Worm (Caenorhabditis elegans) whole organism, L3 larva: ENCODE measurements around the gene unc-77.

Experiments used
- R02D3.7 ChIP-seq: fragments of 150-350 bp; optimal IDR thresholded peaks from 2 replicates; lab custom pipeline; 2014; ENCODE audit warnings: missing biosample characterization, missing genetic modification characterization
- aly-2 ChIP-seq: fragments of 150-350 bp; optimal IDR thresholded peaks from 2 replicates; lab custom pipeline; 2014; ENCODE audit warnings: missing biosample characterization, missing genetic modification characterization
- ama-1 ChIP-seq: fragments of 150-350 bp; optimal IDR thresholded peaks from 2 replicates; lab custom pipeline; 2018
- ceh-16 ChIP-seq: sonication (generic microtip); optimal IDR thresholded peaks from 2 replicates; lab custom pipeline; 2017; ENCODE audit warnings: missing biosample characterization, missing genetic modification characterization
- ceh-28 ChIP-seq: fragments of 150-350 bp; optimal IDR thresholded peaks from 2 replicates; lab custom pipeline; 2014; ENCODE audit warnings: missing biosample characterization, missing genetic modification reagents, missing genetic modification characterization
- ceh-9 ChIP-seq: sonication (generic microtip); optimal IDR thresholded peaks from 2 replicates; lab custom pipeline; 2018; ENCODE audit warnings: missing biosample characterization, missing genetic modification characterization
- egl-27 ChIP-seq: sonication (generic microtip); optimal IDR thresholded peaks from 4 replicates; lab custom pipeline; 2017; ENCODE audit warnings: missing biosample characterization, missing genetic modification reagents, missing genetic modification characterization
- egl-5 ChIP-seq: fragments of 150-350 bp; optimal IDR thresholded peaks from 2 replicates; lab custom pipeline; 2017; ENCODE audit warnings: missing biosample characterization, missing genetic modification reagents, missing genetic modification characterization, inconsistent platforms
- elt-3 ChIP-seq, 3 experiments: fragments of 150-350 bp in 1 of 3; sonication (generic microtip) in 2 of 3; optimal IDR thresholded peaks; 2 replicates in 2 of 3; 4 replicates in 1 of 3; lab custom pipeline; 2014 to 2017; ENCODE audit warnings: missing biosample characterization in 3 of 3, missing genetic modification characterization in 3 of 3
- fkh-10 ChIP-seq: sonication (generic microtip); optimal IDR thresholded peaks from 2 replicates; lab custom pipeline; 2017; ENCODE audit warnings: missing biosample characterization, missing genetic modification reagents, missing genetic modification characterization
- fkh-2 ChIP-seq: fragments of 150-350 bp; optimal IDR thresholded peaks from 2 replicates; lab custom pipeline; 2014; ENCODE audit warnings: missing biosample characterization, missing genetic modification reagents, missing genetic modification characterization
- fos-1 ChIP-seq: fragments of 150-350 bp; optimal IDR thresholded peaks from 2 replicates; lab custom pipeline; 2014; ENCODE audit warnings: missing biosample characterization, missing genetic modification characterization
- jun-1 ChIP-seq: fragments of 150-350 bp; optimal IDR thresholded peaks from 2 replicates; lab custom pipeline; 2014; ENCODE audit warnings: missing biosample characterization, missing genetic modification reagents, missing genetic modification characterization
- lin-15B ChIP-seq: fragments of 150-350 bp; optimal IDR thresholded peaks from 2 replicates; lab custom pipeline; 2014; ENCODE audit warnings: missing biosample characterization, missing genetic modification characterization
- lin-39 ChIP-seq: fragments of 150-350 bp; optimal IDR thresholded peaks from 2 replicates; lab custom pipeline; 2018; ENCODE audit warnings: missing biosample characterization, missing genetic modification reagents, missing genetic modification characterization
- lsy-12 ChIP-seq: sonication (generic microtip); optimal IDR thresholded peaks from 2 replicates; lab custom pipeline; 2016; ENCODE audit warnings: mild to moderate bottlenecking, missing genetic modification characterization, missing compliant biosample characterization
- mml-1 ChIP-seq: fragments of 150-350 bp; sonication (generic microtip); optimal IDR thresholded peaks from 3 replicates; lab custom pipeline; 2014; ENCODE audit warnings: missing biosample characterization, missing genetic modification characterization
- nfya-1 ChIP-seq: sonication (generic microtip); optimal IDR thresholded peaks from 2 replicates; lab custom pipeline; 2017; ENCODE audit warnings: missing genetic modification characterization, mild to moderate bottlenecking, missing compliant biosample characterization, antibody characterized with exemption, moderate library complexity; ENCODE audit not compliant: insufficient read depth
- nhr-12 ChIP-seq: fragments of 150-350 bp; optimal IDR thresholded peaks from 2 replicates; lab custom pipeline; 2014; ENCODE audit warnings: missing biosample characterization, missing genetic modification characterization
- nhr-23 ChIP-seq: fragments of 150-350 bp; optimal IDR thresholded peaks from 2 replicates; lab custom pipeline; 2014; ENCODE audit warnings: missing biosample characterization, missing genetic modification reagents, missing genetic modification characterization
- nhr-237 ChIP-seq: fragments of 150-350 bp; optimal IDR thresholded peaks from 2 replicates; lab custom pipeline; 2014; ENCODE audit warnings: missing biosample characterization, missing genetic modification characterization
- nhr-25 ChIP-seq: sonication (generic microtip); optimal IDR thresholded peaks from 2 replicates; lab custom pipeline; 2017; ENCODE audit warnings: missing biosample characterization, missing genetic modification characterization
- nhr-28 ChIP-seq: fragments of 150-350 bp; optimal IDR thresholded peaks from 2 replicates; lab custom pipeline; 2014; ENCODE audit warnings: missing biosample characterization, missing genetic modification characterization
- nhr-43 ChIP-seq: sonication (generic microtip); optimal IDR thresholded peaks from 2 replicates; lab custom pipeline; 2016; ENCODE audit warnings: mild to moderate bottlenecking, missing genetic modification characterization, missing compliant biosample characterization; ENCODE audit not compliant: poor library complexity, severe bottlenecking
- nhr-67 ChIP-seq: fragments of 150-350 bp; optimal IDR thresholded peaks from 2 replicates; lab custom pipeline; 2014; ENCODE audit warnings: missing biosample characterization, missing genetic modification characterization
- nhr-76 ChIP-seq: fragments of 150-350 bp; sonication (generic microtip); optimal IDR thresholded peaks from 5 replicates; lab custom pipeline; 2014; ENCODE audit warnings: missing biosample characterization, missing genetic modification characterization
- nhr-77 ChIP-seq: fragments of 150-350 bp; optimal IDR thresholded peaks from 2 replicates; lab custom pipeline; 2014; ENCODE audit warnings: missing biosample characterization, missing genetic modification characterization
- pha-4 ChIP-seq: fragments of 150-350 bp; optimal IDR thresholded peaks from 2 replicates; lab custom pipeline; 2014; ENCODE audit warnings: missing biosample characterization, missing genetic modification reagents, missing genetic modification characterization
- sea-2 ChIP-seq: fragments of 150-350 bp; sonication (generic microtip); optimal IDR thresholded peaks from 4 replicates; lab custom pipeline; 2014; ENCODE audit warnings: missing biosample characterization, missing genetic modification reagents, missing genetic modification characterization
- snpc-4 ChIP-seq: fragments of 150-350 bp; optimal IDR thresholded peaks from 2 replicates; lab custom pipeline; 2014; ENCODE audit warnings: missing biosample characterization, missing genetic modification characterization
- tbx-2 ChIP-seq: sonication (generic microtip); optimal IDR thresholded peaks from 2 replicates; lab custom pipeline; 2016; ENCODE audit warnings: mild to moderate bottlenecking, missing genetic modification characterization, missing compliant biosample characterization
- unc-39 ChIP-seq: sonication (generic microtip); optimal IDR thresholded peaks from 4 replicates; lab custom pipeline; 2017; ENCODE audit warnings: missing biosample characterization, missing genetic modification characterization

unc-77 gene

ce11 chrIV:6127252-6127930, 56.3 kb downstream of the unc-77 start, which contains the start of gene M03D4.4:
Gene M03D4.4, minus strand, starts transcription at chrIV:6127302.
- TF ChIP-seq pha-4: peak; percentile 77
- no peak for TF ChIP-seq R02D3.7 (tag; lab: Kevin White, UChicago)
- no peak for TF ChIP-seq tbx-2 (tag; lab: Kevin White, UChicago)

- TF ChIP-seq elt-3 (tag; optimal IDR thresholded peaks at IDR 0.05; lab: Kevin White, UChicago) (no peak), fos-1 (no peak), snpc-4 (tag; lab: Kevin White, UChicago) (peak; percentile 95), fkh-10 (GFP tag; lab: Kevin White, UChicago) (no peak), sea-2 (GFP tag; lab: Kevin White, UChicago) (no peak), nfya-1 (tag; lab: Kevin White, UChicago) (no peak), lin-15B (tag; lab: Kevin White, UChicago) (peak; percentile 22), unc-39 (tag; lab: Kevin White, UChicago) (no peak), nhr-43 (no peak), nhr-28 (tag; lab: Kevin White, UChicago) (no peak), ama-1 (lab: Kevin White, UChicago) (no peak), egl-27 (tag; lab: Kevin White, UChicago) (no peak), ceh-16 (tag; lab: Kevin White, UChicago) (no peak), nhr-237 (tag; lab: Kevin White, UChicago) (no peak), aly-2 (no peak), mml-1 (tag; lab: Kevin White, UChicago) (no peak), lin-39 (tag; lab: Kevin White, UChicago) (peak; percentile 19), fkh-2 (tag; lab: Kevin White, UChicago) (no peak), pha-4 (peak; percentile 71), lsy-12 (tag; lab: Kevin White, UChicago) (peak; percentile 1), nhr-67 (no peak), nhr-12 (no peak), R02D3.7 (tag; lab: Kevin White, UChicago) (peak; percentile 31), nhr-25 (peak; percentile 29), nhr-23 (tag; lab: Kevin White, UChicago) (no peak)
Measured at ce11 chrIV:6117741-6118265, 65.9 kb downstream of the unc-77 start, which contains the start of gene zen-4. Gene zen-4, plus strand, starts transcription at chrIV:6118215.

- TF ChIP-seq nhr-23 (tag; lab: Kevin White, UChicago): no peak
- TF ChIP-seq, all 47 proteins: peak for 0
Measured at ce11 chrIV:6112291-6112690, 71.4 kb downstream of the unc-77 start, which contains the start of gene M03D4.3. Gene M03D4.3, minus strand, starts transcription at chrIV:6112391.

ce11 chrIV:6108665-6109064, 75.0 kb downstream of the unc-77 start:
- TF ChIP-seq ceh-9 (tag; lab: Kevin White, UChicago): no peak
- TF ChIP-seq nhr-23 (tag; lab: Kevin White, UChicago): no peak
- no peak for TF ChIP-seq fkh-2 (tag; lab: Kevin White, UChicago)
- TF ChIP-seq ama-1 (lab: Kevin White, UChicago): no peak
- TF ChIP-seq lsy-12 (tag; lab: Kevin White, UChicago): no peak
- no peak for TF ChIP-seq R02D3.7 (tag; lab: Kevin White, UChicago)
- TF ChIP-seq unc-39 (tag; lab: Kevin White, UChicago): no peak
- no peak for TF ChIP-seq pha-4
- TF ChIP-seq sea-2 (GFP tag; lab: Kevin White, UChicago): no peak
- no peak for TF ChIP-seq egl-5 (tag; lab: Kevin White, UChicago)
- no peak for TF ChIP-seq jun-1 (tag; lab: Kevin White, UChicago)
- no peak for TF ChIP-seq nhr-76 (tag; lab: Kevin White, UChicago)
- TF ChIP-seq ceh-28 (tag; lab: Kevin White, UChicago): no peak
- TF ChIP-seq nhr-77 (tag; lab: Kevin White, UChicago): no peak
